Fruit fly (Drosophila melanogaster) whole organism, embryonic: ENCODE data around the gene CG33258.
A peak's percentile ranks its signal among the peaks of the same experiment; 100 is the strongest.

ENCODE experiments used
- ATbp ChIP-seq: fragments of 200-800 bp; sonication (Bioruptor generic); optimal IDR thresholded peaks from 2 replicates; lab custom pipeline; 2017; ENCODE audit warnings: missing biosample characterization, mild to moderate bottlenecking, missing genetic modification characterization, missing genetic modification reagents
- Aef1 ChIP-seq: fragments of 200-800 bp; sonication (Bioruptor generic); IDR thresholded peaks from 3 replicates; pipeline ENCODE4 v1.3.6; 2022; ENCODE audit warnings: missing biosample characterization, missing genetic modification characterization
- CG10147 ChIP-seq: fragments of 200-800 bp; sonication (Bioruptor generic); optimal IDR thresholded peaks from 2 replicates; lab custom pipeline; 2019; ENCODE audit warnings: missing biosample characterization, mild to moderate bottlenecking, missing genetic modification characterization, moderate library complexity
- CG10959 ChIP-seq: fragments of 200-800 bp; sonication (Bioruptor generic); IDR thresholded peaks from 2 replicates; pipeline ENCODE4 v1.3.6; 2022; ENCODE audit warnings: missing biosample characterization, missing genetic modification characterization
- CG12155 ChIP-seq: fragments of 200-800 bp; sonication (Bioruptor generic); optimal IDR thresholded peaks from 3 replicates; lab custom pipeline; 2016; ENCODE audit warnings: missing biosample characterization, missing genetic modification characterization
- CG12942 ChIP-seq: fragments of 200-800 bp; sonication (Bioruptor generic); optimal IDR thresholded peaks from 3 replicates; lab custom pipeline; 2016; ENCODE audit warnings: missing biosample characterization, missing genetic modification characterization
- CG1647 ChIP-seq: fragments of 200-800 bp; sonication (Bioruptor generic); optimal IDR thresholded peaks from 3 replicates; lab custom pipeline; 2016; ENCODE audit warnings: missing biosample characterization, missing genetic modification characterization
- CG17568 ChIP-seq: fragments of 200-800 bp; sonication (Bioruptor generic); optimal IDR thresholded peaks from 2 replicates; lab custom pipeline; 2018; ENCODE audit warnings: missing biosample characterization, mild to moderate bottlenecking, missing genetic modification characterization, moderate library complexity
- CG18262 ChIP-seq: fragments of 200-800 bp; optimal IDR thresholded peaks from 3 replicates; lab custom pipeline; 2019; ENCODE audit warnings: missing biosample characterization, mild to moderate bottlenecking, missing genetic modification characterization, moderate library complexity
- CG31224 ChIP-seq: fragments of 200-800 bp; sonication (Bioruptor generic); IDR thresholded peaks from 2 replicates; pipeline ENCODE4 v1.3.6; 2022; ENCODE audit warnings: missing biosample characterization, missing genetic modification characterization
- CG31365 ChIP-seq: fragments of 200-800 bp; sonication (Bioruptor generic); optimal IDR thresholded peaks from 2 replicates; lab custom pipeline; 2018; ENCODE audit warnings: missing biosample characterization, mild to moderate bottlenecking, missing genetic modification characterization
- CG32767 ChIP-seq: fragments of 200-800 bp; sonication (Bioruptor generic); IDR thresholded peaks from 2 replicates; pipeline ENCODE4 v1.3.6; 2022; ENCODE audit warnings: missing biosample characterization, missing genetic modification characterization
- CG33557 ChIP-seq: fragments of 200-800 bp; sonication (Bioruptor generic); optimal IDR thresholded peaks from 2 replicates; lab custom pipeline; 2019; ENCODE audit warnings: missing biosample characterization, mild to moderate bottlenecking, missing genetic modification characterization, moderate library complexity
- CG34224 ChIP-seq: fragments of 200-800 bp; sonication (Bioruptor generic); IDR thresholded peaks from 3 replicates; pipeline ENCODE4 v1.3.6; 2022; ENCODE audit warnings: missing biosample characterization, missing genetic modification characterization; ENCODE audit not compliant: partially characterized antibody
- CG3838 ChIP-seq: fragments of 200-800 bp; sonication (Bioruptor generic); optimal IDR thresholded peaks from 3 replicates; lab custom pipeline; 2016; ENCODE audit warnings: missing biosample characterization, missing genetic modification characterization
- CG3847 ChIP-seq: fragments of 200-800 bp; sonication (Bioruptor generic); IDR thresholded peaks from 2 replicates; pipeline ENCODE4 v1.3.6; 2022; ENCODE audit warnings: missing biosample characterization, missing genetic modification characterization
- CG5245 ChIP-seq: fragments of 200-800 bp; sonication (Bioruptor generic); optimal IDR thresholded peaks from 3 replicates; lab custom pipeline; 2016; ENCODE audit warnings: missing biosample characterization, missing genetic modification characterization
- CG6683 ChIP-seq: fragments of 200-800 bp; sonication (Bioruptor generic); optimal IDR thresholded peaks from 2 replicates; lab custom pipeline; 2017; ENCODE audit warnings: missing biosample characterization, mild to moderate bottlenecking, missing genetic modification characterization, missing genetic modification reagents
- CG7372 ChIP-seq: fragments of 200-800 bp; sonication (Bioruptor generic); IDR thresholded peaks from 2 replicates; pipeline ENCODE4 v1.3.6; 2022; ENCODE audit warnings: missing biosample characterization, missing genetic modification characterization
- CG7987 ChIP-seq: fragments of 200-800 bp; sonication (Bioruptor generic); optimal IDR thresholded peaks from 2 replicates; lab custom pipeline; 2018; ENCODE audit warnings: missing biosample characterization, mild to moderate bottlenecking, missing genetic modification characterization, moderate library complexity
- CG8281 ChIP-seq: fragments of 200-800 bp; sonication (Bioruptor generic); optimal IDR thresholded peaks from 2 replicates; lab custom pipeline; 2018; ENCODE audit warnings: missing biosample characterization, mild to moderate bottlenecking, missing genetic modification characterization, moderate library complexity
- CG8765 ChIP-seq: fragments of 200-800 bp; sonication (Bioruptor generic); IDR thresholded peaks from 2 replicates; pipeline ENCODE4 v1.3.6; 2022; ENCODE audit warnings: missing biosample characterization, missing genetic modification characterization
- CG9727 ChIP-seq: fragments of 200-800 bp; sonication (Bioruptor generic); optimal IDR thresholded peaks from 3 replicates; lab custom pipeline; 2017; ENCODE audit warnings: missing biosample characterization, mild to moderate bottlenecking, missing genetic modification characterization
- CkIIα-i1 ChIP-seq: fragments of 200-800 bp; sonication (Bioruptor generic); IDR thresholded peaks from 2 replicates; pipeline ENCODE4 v1.3.6; 2022; ENCODE audit warnings: missing biosample characterization, missing genetic modification characterization
- Dad ChIP-seq: fragments of 200-800 bp; sonication (Bioruptor generic); optimal IDR thresholded peaks from 3 replicates; lab custom pipeline; 2016; ENCODE audit warnings: missing biosample characterization, missing genetic modification characterization
- ERR ChIP-seq: fragments of 200-800 bp; sonication (Bioruptor generic); optimal IDR thresholded peaks from 2 replicates; lab custom pipeline; 2016; ENCODE audit warnings: missing biosample characterization, missing genetic modification characterization
- H2.0 ChIP-seq: fragments of 200-800 bp; sonication (Bioruptor generic); IDR thresholded peaks from 2 replicates; pipeline ENCODE4 v1.3.6; 2022; ENCODE audit warnings: missing biosample characterization, missing genetic modification characterization
- Kr ChIP-seq: fragments of 200-800 bp; sonication (Bioruptor generic); optimal IDR thresholded peaks from 2 replicates; lab custom pipeline; 2017; ENCODE audit warnings: missing biosample characterization, mild to moderate bottlenecking, missing genetic modification characterization
- Side ChIP-seq: fragments of 200-800 bp; sonication (Bioruptor generic); optimal IDR thresholded peaks from 2 replicates; lab custom pipeline; 2016; ENCODE audit warnings: missing biosample characterization, missing genetic modification characterization
- Sin3A ChIP-seq: fragments of >200 bp; optimal IDR thresholded peaks from 2 replicates; lab custom pipeline; 2018
- aop ChIP-seq: fragments of 200-800 bp; sonication (Bioruptor generic); IDR thresholded peaks from 2 replicates; pipeline ENCODE4 v1.3.6; 2022; ENCODE audit warnings: missing biosample characterization, missing genetic modification characterization
- ase ChIP-seq: fragments of 200-800 bp; sonication (Bioruptor generic); IDR thresholded peaks from 3 replicates; pipeline ENCODE4 v1.3.6; 2022; ENCODE audit warnings: missing biosample characterization, missing genetic modification characterization
- btn ChIP-seq: fragments of 200-800 bp; sonication (Bioruptor generic); optimal IDR thresholded peaks from 2 replicates; lab custom pipeline; 2016; ENCODE audit warnings: missing biosample characterization, missing genetic modification characterization
- cato ChIP-seq: fragments of 200-800 bp; sonication (Bioruptor generic); optimal IDR thresholded peaks from 2 replicates; lab custom pipeline; 2016; ENCODE audit warnings: missing biosample characterization, missing genetic modification characterization, borderline replicate concordance
- ci ChIP-seq: fragments of 200-800 bp; sonication (Bioruptor generic); IDR thresholded peaks from 3 replicates; pipeline ENCODE4 v1.3.6; 2022; ENCODE audit warnings: missing biosample characterization, missing genetic modification characterization
- crol ChIP-seq: fragments of 200-800 bp; sonication (Bioruptor generic); IDR thresholded peaks from 2 replicates; pipeline ENCODE4 v1.3.6; 2022; ENCODE audit warnings: missing biosample characterization, missing genetic modification characterization
- fd64A ChIP-seq: fragments of 200-800 bp; sonication (Bioruptor generic); optimal IDR thresholded peaks from 3 replicates; lab custom pipeline; 2018; ENCODE audit warnings: missing biosample characterization, mild to moderate bottlenecking, missing genetic modification characterization
- fu2 ChIP-seq: fragments of 200-800 bp; sonication (Bioruptor generic); optimal IDR thresholded peaks from 2 replicates; lab custom pipeline; 2016; ENCODE audit warnings: missing biosample characterization, missing genetic modification characterization
- gce ChIP-seq: fragments of 200-800 bp; sonication (Bioruptor generic); IDR thresholded peaks from 3 replicates; pipeline ENCODE4 v1.3.6; 2022; ENCODE audit warnings: missing biosample characterization, missing genetic modification characterization
- gsb-n ChIP-seq: fragments of 200-800 bp; sonication (Bioruptor generic); optimal IDR thresholded peaks from 3 replicates; lab custom pipeline; 2018; ENCODE audit warnings: missing biosample characterization, mild to moderate bottlenecking, missing genetic modification characterization
- ham ChIP-seq: fragments of 200-800 bp; sonication (Bioruptor generic); IDR thresholded peaks from 2 replicates; pipeline ENCODE4 v1.3.6; 2022; ENCODE audit warnings: missing biosample characterization, missing genetic modification characterization
- hb ChIP-seq: fragments of 200-800 bp; sonication (Bioruptor generic); IDR thresholded peaks from 3 replicates; pipeline ENCODE4 v1.3.6; 2022; ENCODE audit warnings: missing biosample characterization, missing genetic modification characterization; ENCODE audit not compliant: partially characterized antibody
- hkb ChIP-seq, 2 experiments: fragments of 200-800 bp in 1 of 2; fragments of >200 bp in 1 of 2; sonication (Bioruptor generic) in 1 of 2; IDR thresholded peaks in 1 of 2; optimal IDR thresholded peaks in 1 of 2; 2 replicates each; pipeline versions ENCODE4 v1.3.6 to Lab custom; 2017 to 2022; ENCODE audit warnings: missing biosample characterization in 1 of 2, missing genetic modification characterization in 1 of 2
- org-1 ChIP-seq: fragments of 200-800 bp; sonication (Bioruptor generic); optimal IDR thresholded peaks from 2 replicates; lab custom pipeline; 2017; ENCODE audit warnings: missing biosample characterization, missing genetic modification characterization
- pfk ChIP-seq: fragments of 200-800 bp; sonication (Bioruptor generic); optimal IDR thresholded peaks from 2 replicates; lab custom pipeline; 2018; ENCODE audit warnings: missing biosample characterization, mild to moderate bottlenecking, missing genetic modification characterization, moderate library complexity
- pho ChIP-seq: fragments of 200-800 bp; sonication (Bioruptor generic); optimal IDR thresholded peaks from 2 replicates; lab custom pipeline; 2016; ENCODE audit warnings: missing biosample characterization, missing genetic modification characterization
- phol ChIP-seq: fragments of 200-800 bp; sonication (Bioruptor generic); optimal IDR thresholded peaks from 3 replicates; lab custom pipeline; 2018; ENCODE audit warnings: missing biosample characterization, mild to moderate bottlenecking, missing genetic modification characterization, moderate library complexity
- pita ChIP-seq: fragments of 200-800 bp; sonication (Bioruptor generic); optimal IDR thresholded peaks from 2 replicates; lab custom pipeline; 2017; ENCODE audit warnings: missing biosample characterization, mild to moderate bottlenecking, missing genetic modification characterization
- ro ChIP-seq: fragments of 200-800 bp; sonication (Bioruptor generic); IDR thresholded peaks from 2 replicates; pipeline ENCODE4 v1.3.6; 2022; ENCODE audit warnings: missing biosample characterization, missing genetic modification characterization
- so ChIP-seq: fragments of 200-800 bp; sonication (Bioruptor generic); IDR thresholded peaks from 3 replicates; pipeline ENCODE4 v1.3.6; 2022; ENCODE audit warnings: missing biosample characterization, missing genetic modification characterization

CG33258 gene

dm6 chr3L:16131264-16132066 lies 49.1 kb downstream of the CG33258 start, which contains the start of the genes Trs20 and elg1:
Gene Trs20, minus strand, starts transcription at chr3L:16131632.
Gene elg1, plus strand, starts transcription at chr3L:16132028.
- TF ChIP-seq CG12155 (peak; percentile 19), CG8281 (tag; lab: Kevin White, UChicago) (no peak), pfk (GFP tag; lab: Kevin White, UChicago) (no peak), so (GFP tag; lab: Robert Waterston, UW) (no peak), CG7372 (GFP tag; lab: Robert Waterston, UW) (no peak), CG32767 (GFP tag; lab: Robert Waterston, UW) (0 out of 2 replicates have a peak, but pooled peaks have one; percentile 12), ATbp (GFP tag; lab: Kevin White, UChicago) (no peak), pho (GFP tag; lab: Kevin White, UChicago) (no peak), Side (no peak), Sin3A (lab: Kevin White, UChicago) (no peak), CG6683 (GFP tag; lab: Kevin White, UChicago) (peak; percentile 10), CG10959 (GFP tag; lab: Robert Waterston, UW) (no peak), hkb (optimal IDR thresholded peaks at IDR 0.05; lab: Kevin White, UChicago) (no peak), hkb (GFP tag; IDR thresholded peaks at IDR 0.05; lab: Robert Waterston, UW) (0 out of 2 replicates have a peak, but pooled peaks have one; percentile 25), ERR (GFP tag; lab: Kevin White, UChicago) (no peak), aop (GFP tag; lab: Robert Waterston, UW) (no peak), CG31365 (tag; lab: Kevin White, UChicago) (no peak), CG31224 (no peak), CG17568 (no peak), CG10147 (GFP tag; lab: Kevin White, UChicago) (peak; percentile 7), ro (GFP tag; lab: Robert Waterston, UW) (no peak), CG3838 (GFP tag; lab: Kevin White, UChicago) (no peak), gsb-n (tag; lab: Kevin White, UChicago) (peak; percentile 85), ham (GFP tag; lab: Robert Waterston, UW) (no peak), CG34224 (GFP tag; lab: Robert Waterston, UW) (no peak), gce (no peak), fd64A (GFP tag; lab: Kevin White, UChicago) (no peak), fu2 (GFP tag; lab: Kevin White, UChicago) (no peak), pita (GFP tag; lab: Kevin White, UChicago) (no peak), ase (GFP tag; lab: Robert Waterston, UW) (no peak), cato (GFP tag; lab: Kevin White, UChicago) (peak; percentile 15), H2.0 (GFP tag; lab: Robert Waterston, UW) (no peak; the same call in 1 of the 2 replicates), CkIIα-i1 (GFP tag; lab: Robert Waterston, UW) (no peak), CG33557 (GFP tag; lab: Kevin White, UChicago) (peak; percentile 51), Kr (GFP tag; lab: Kevin White, UChicago) (no peak), CG5245 (GFP tag; lab: Kevin White, UChicago) (peak; percentile 6), CG9727 (GFP tag; lab: Kevin White, UChicago) (peak; percentile 53), ci (GFP tag; lab: Robert Waterston, UW) (peak; percentile 13; the same call in 1 of the 3 replicates), Aef1 (peak; percentile 17; the same call in 1 of the 3 replicates), CG3847 (peak; percentile 85), CG18262 (tag; lab: Kevin White, UChicago) (peak; percentile 80), CG1647 (no peak), CG8765 (GFP tag; lab: Robert Waterston, UW) (no peak), hb (GFP tag; lab: Robert Waterston, UW) (no peak), btn (GFP tag; lab: Kevin White, UChicago) (no peak), CG12942 (GFP tag; lab: Kevin White, UChicago) (no peak), Dad (GFP tag; lab: Kevin White, UChicago) (no peak), CG7987 (GFP tag; lab: Kevin White, UChicago) (no peak), org-1 (no peak), crol (GFP tag; lab: Robert Waterston, UW) (no peak), phol (peak; percentile 63)
